Fruit fly (Drosophila melanogaster) whole organism, prepupa: Measurements from ENCODE around the gene CG33285.
A peak's percentile ranks its signal among the peaks of the same experiment; 100 is the strongest.

Experiments
- Blimp-1 ChIP-seq: fragments of 200-800 bp; sonication (Bioruptor generic); optimal IDR thresholded peaks from 3 replicates; lab custom pipeline; 2017; ENCODE audit warnings: missing biosample characterization, missing genetic modification characterization, mild to moderate bottlenecking, moderate library complexity, missing genetic modification reagents
- CG11294 ChIP-seq: fragments of 200-800 bp; sonication (Bioruptor generic); IDR thresholded peaks from 2 replicates; pipeline ENCODE4 v1.3.6; 2022; ENCODE audit warnings: missing biosample characterization, missing genetic modification characterization
- CG11902 ChIP-seq: fragments of 200-800 bp; sonication (Bioruptor generic); optimal IDR thresholded peaks from 3 replicates; lab custom pipeline; 2016; ENCODE audit warnings: missing biosample characterization, missing genetic modification characterization
- CG1621 ChIP-seq: fragments of 200-800 bp; sonication (Bioruptor generic); optimal IDR thresholded peaks from 3 replicates; lab custom pipeline; 2018; ENCODE audit warnings: missing biosample characterization, mild to moderate bottlenecking, missing genetic modification characterization
- CG3032 ChIP-seq: fragments of 200-800 bp; optimal IDR thresholded peaks from 2 replicates; lab custom pipeline; 2019; ENCODE audit warnings: missing biosample characterization, mild to moderate bottlenecking, missing genetic modification characterization, moderate library complexity
- CG3919 ChIP-seq: fragments of 200-800 bp; sonication (Bioruptor generic); optimal IDR thresholded peaks from 3 replicates; lab custom pipeline; 2016; ENCODE audit warnings: missing biosample characterization, missing genetic modification characterization
- CG6276 ChIP-seq: fragments of 200-800 bp; sonication (Bioruptor generic); optimal IDR thresholded peaks from 2 replicates; lab custom pipeline; 2017; ENCODE audit warnings: missing biosample characterization, mild to moderate bottlenecking, missing genetic modification characterization
- CG6808 ChIP-seq: fragments of 200-800 bp; sonication (Bioruptor generic); optimal IDR thresholded peaks from 3 replicates; lab custom pipeline; 2017; ENCODE audit warnings: missing biosample characterization, missing genetic modification characterization, mild to moderate bottlenecking, moderate library complexity, missing genetic modification reagents
- CG7368 ChIP-seq: fragments of 200-800 bp; sonication (Bioruptor generic); optimal IDR thresholded peaks from 3 replicates; lab custom pipeline; 2016; ENCODE audit warnings: missing biosample characterization, missing genetic modification characterization
- CG8319 ChIP-seq: fragments of 200-800 bp; sonication (Bioruptor generic); optimal IDR thresholded peaks from 3 replicates; lab custom pipeline; 2016; ENCODE audit warnings: missing biosample characterization, missing genetic modification characterization
- CG9139 ChIP-seq: fragments of 200-800 bp; sonication (Bioruptor generic); optimal IDR thresholded peaks from 3 replicates; lab custom pipeline; 2017; ENCODE audit warnings: missing biosample characterization, mild to moderate bottlenecking, missing genetic modification characterization
- Eip75B ChIP-seq: fragments of 200-800 bp; sonication (Bioruptor generic); optimal IDR thresholded peaks from 3 replicates; lab custom pipeline; 2016; ENCODE audit warnings: missing biosample characterization, missing genetic modification characterization
- Eip78C ChIP-seq: fragments of 200-800 bp; sonication (Bioruptor generic); peaks from one replicate; lab custom pipeline; 2016; ENCODE audit warnings: missing biosample characterization, missing genetic modification characterization
- Eip93F ChIP-seq: fragments of 200-800 bp; sonication (Bioruptor generic); optimal IDR thresholded peaks from 2 replicates; lab custom pipeline; 2016; ENCODE audit warnings: missing biosample characterization, mild to moderate bottlenecking, missing genetic modification characterization
- Ets21C ChIP-seq: fragments of 200-800 bp; sonication (Bioruptor generic); optimal IDR thresholded peaks from 3 replicates; lab custom pipeline; 2016; ENCODE audit warnings: missing biosample characterization, missing genetic modification characterization
- OdsH ChIP-seq: fragments of 200-800 bp; sonication (Bioruptor generic); optimal IDR thresholded peaks from 3 replicates; lab custom pipeline; 2016; ENCODE audit warnings: missing biosample characterization, missing genetic modification characterization
- Smox ChIP-seq: fragments of 200-800 bp; sonication (Bioruptor generic); optimal IDR thresholded peaks from 3 replicates; lab custom pipeline; 2016; ENCODE audit warnings: missing biosample characterization, missing genetic modification characterization
- Sox102F ChIP-seq: fragments of 200-800 bp; sonication (Bioruptor generic); optimal IDR thresholded peaks from 2 replicates; lab custom pipeline; 2016; ENCODE audit warnings: missing biosample characterization, mild to moderate bottlenecking, missing genetic modification characterization
- dac ChIP-seq: fragments of 200-800 bp; sonication (Bioruptor generic); optimal IDR thresholded peaks from 2 replicates; lab custom pipeline; 2017; ENCODE audit warnings: missing biosample characterization, mild to moderate bottlenecking, missing genetic modification characterization
- dsx ChIP-seq: fragments of 200-800 bp; optimal IDR thresholded peaks from 3 replicates; lab custom pipeline; 2019; ENCODE audit warnings: missing biosample characterization, mild to moderate bottlenecking, missing genetic modification characterization, moderate library complexity; ENCODE audit not compliant: poor library complexity, severe bottlenecking
- eg ChIP-seq: fragments of 200-800 bp; sonication (Bioruptor generic); IDR thresholded peaks from 3 replicates; pipeline ENCODE4 v1.3.6; 2022; ENCODE audit warnings: missing biosample characterization, missing genetic modification characterization
- esn ChIP-seq: fragments of 200-800 bp; sonication (Bioruptor generic); optimal IDR thresholded peaks from 2 replicates; lab custom pipeline; 2016; ENCODE audit warnings: missing biosample characterization, mild to moderate bottlenecking, missing genetic modification characterization, moderate library complexity
- fd59A ChIP-seq: fragments of 200-800 bp; sonication (Bioruptor generic); optimal IDR thresholded peaks from 2 replicates; lab custom pipeline; 2017; ENCODE audit warnings: missing biosample characterization, mild to moderate bottlenecking, missing genetic modification characterization, missing genetic modification reagents
- pdm3 ChIP-seq: fragments of 200-800 bp; sonication (Bioruptor generic); optimal IDR thresholded peaks from 3 replicates; lab custom pipeline; 2016; ENCODE audit warnings: missing biosample characterization, missing genetic modification characterization
- salr ChIP-seq, 2 experiments: fragments of 200-800 bp; sonication (Bioruptor generic); optimal IDR thresholded peaks; 3 replicates each; lab custom pipeline; 2016 to 2018; ENCODE audit warnings: missing biosample characterization in 2 of 2, missing genetic modification characterization in 2 of 2, mild to moderate bottlenecking in 1 of 2
- svp ChIP-seq: fragments of 200-800 bp; sonication (Bioruptor generic); peaks from one replicate; lab custom pipeline; 2016; ENCODE audit warnings: missing biosample characterization, missing genetic modification characterization
- vri ChIP-seq: fragments of 200-800 bp; sonication (Bioruptor generic); optimal IDR thresholded peaks from 3 replicates; lab custom pipeline; 2016; ENCODE audit warnings: missing biosample characterization, mild to moderate bottlenecking, missing genetic modification characterization

CG33285 gene

DNA sequence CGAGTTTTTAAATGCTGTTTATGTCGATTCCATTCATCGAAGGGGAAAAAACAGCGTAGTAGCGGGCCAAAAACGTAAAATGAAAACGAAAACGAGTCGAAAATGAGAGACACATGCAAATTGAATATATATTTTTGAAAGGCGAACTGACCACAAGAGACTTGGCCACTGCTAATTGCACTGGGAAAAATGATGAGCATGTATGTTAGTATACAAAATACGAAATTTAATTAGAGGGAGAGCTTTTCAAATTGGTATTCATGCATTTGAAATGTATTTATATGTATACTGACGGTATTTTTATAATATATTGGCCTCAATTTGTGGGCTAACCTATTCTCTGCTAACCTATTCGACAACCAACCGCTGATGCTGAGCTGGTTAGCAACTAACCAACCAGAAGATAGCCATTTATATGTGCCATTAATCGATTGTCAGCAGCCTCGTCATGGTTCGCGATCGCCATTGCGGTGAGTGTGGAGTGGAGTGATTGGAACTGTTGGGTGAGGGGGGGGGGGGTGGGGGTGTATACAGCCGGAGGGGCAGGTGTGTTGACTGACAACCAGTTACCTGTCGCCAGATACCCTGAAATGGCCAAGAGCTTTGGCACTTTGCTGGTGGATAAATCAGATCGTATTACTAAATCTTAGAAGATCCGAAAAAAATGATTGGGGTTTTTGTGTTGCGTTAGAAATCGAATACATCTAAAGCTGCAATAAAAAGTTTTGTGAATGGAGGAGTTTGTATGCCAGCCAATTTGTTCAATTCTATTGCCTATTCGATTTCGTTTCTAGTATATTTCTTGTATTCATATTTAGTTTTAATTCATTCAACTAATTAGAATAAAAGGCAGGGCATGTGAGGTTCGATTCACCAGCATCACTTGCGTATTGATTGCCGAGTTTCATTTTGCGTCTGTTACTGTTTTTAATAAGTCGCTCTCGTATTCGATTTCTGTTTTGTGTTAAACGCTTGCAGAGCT lies 46.5 kb downstream of the CG33285 start (continued):
- TF ChIP-seq dac (GFP tag; lab: Kevin White, UChicago) (peak; percentile 56), OdsH (peak; percentile 56), CG9139 (GFP tag; lab: Kevin White, UChicago) (no peak), Smox (GFP tag; lab: Kevin White, UChicago) (peak; percentile 7), fd59A (GFP tag; lab: Kevin White, UChicago) (peak; percentile 59), CG1621 (tag; lab: Kevin White, UChicago) (peak; percentile 28), Eip75B (GFP tag; lab: Kevin White, UChicago) (peak; percentile 31), CG11294 (GFP tag; lab: Robert Waterston, UW) (no peak; the same call in none of the 2 replicates), CG11902 (GFP tag; lab: Kevin White, UChicago) (peak; percentile 35), Blimp-1 (GFP tag; lab: Kevin White, UChicago) (peak; percentile 57), CG8319 (GFP tag; lab: Kevin White, UChicago) (no peak)

DNA sequence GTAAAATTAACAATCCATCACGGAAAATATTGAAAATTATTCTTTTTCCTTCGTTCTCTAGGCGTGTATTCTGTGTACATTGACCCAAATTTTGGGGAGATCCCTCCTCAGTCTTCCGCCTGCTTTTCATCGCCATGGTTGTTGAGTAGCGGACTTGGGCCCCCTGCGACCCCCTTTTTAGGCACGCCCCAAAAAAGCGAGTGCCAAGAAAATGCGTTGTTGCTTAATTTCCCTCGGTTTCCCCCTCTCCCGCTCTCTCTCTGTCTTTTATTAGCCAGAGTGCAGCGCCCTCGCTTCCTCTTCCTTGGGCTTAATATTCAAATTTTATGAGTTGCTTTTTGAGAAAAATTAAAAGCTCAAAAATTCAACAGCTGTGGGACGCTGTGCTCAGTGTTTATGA lies 48.0 kb downstream of the CG33285 start:
- no peak for TF ChIP-seq CG7368 (GFP tag; lab: Kevin White, UChicago)
- TF ChIP-seq svp (GFP tag; lab: Kevin White, UChicago), result no peak
- TF ChIP-seq Sox102F (GFP tag; lab: Kevin White, UChicago), result no peak
- no peak for TF ChIP-seq esn (GFP tag; lab: Kevin White, UChicago)
- no peak for TF ChIP-seq CG3919 (GFP tag; lab: Kevin White, UChicago)
- TF ChIP-seq salr (GFP tag; optimal IDR thresholded peaks at IDR 0.05; lab: Kevin White, UChicago), result no peak
- TF ChIP-seq eg (GFP tag; lab: Robert Waterston, UW), result no peak
- TF ChIP-seq CG3032 (tag; lab: Kevin White, UChicago), result no peak
- no peak for TF ChIP-seq Ets21C (GFP tag; lab: Kevin White, UChicago)
- no peak for TF ChIP-seq fd59A (GFP tag; lab: Kevin White, UChicago)
- TF ChIP-seq CG6276, result no peak
- peak; percentile 59 for TF ChIP-seq vri
- no peak for TF ChIP-seq dsx (GFP tag; lab: Kevin White, UChicago)
- TF ChIP-seq Eip93F (GFP tag; lab: Kevin White, UChicago), result no peak
- peak; percentile 42 for TF ChIP-seq Eip78C (GFP tag; lab: Kevin White, UChicago)
- TF ChIP-seq CG6808, result no peak
- TF ChIP-seq pdm3, result no peak
